Worm (Caenorhabditis elegans) whole organism, L4/young adult: Measurements from ENCODE around the gene T20G5.13.

Source experiments
- W03F9.2 ChIP-seq: fragments of 150-350 bp; optimal IDR thresholded peaks from 2 replicates; lab custom pipeline; 2014; ENCODE audit warnings: missing biosample characterization, missing genetic modification characterization
- him-1 ChIP-seq: sonication (generic microtip); optimal IDR thresholded peaks from 2 replicates; lab custom pipeline; 2016; ENCODE audit warnings: missing genotype, missing genetic modification reagents, missing genetic modification characterization, missing compliant biosample characterization

DNA sequence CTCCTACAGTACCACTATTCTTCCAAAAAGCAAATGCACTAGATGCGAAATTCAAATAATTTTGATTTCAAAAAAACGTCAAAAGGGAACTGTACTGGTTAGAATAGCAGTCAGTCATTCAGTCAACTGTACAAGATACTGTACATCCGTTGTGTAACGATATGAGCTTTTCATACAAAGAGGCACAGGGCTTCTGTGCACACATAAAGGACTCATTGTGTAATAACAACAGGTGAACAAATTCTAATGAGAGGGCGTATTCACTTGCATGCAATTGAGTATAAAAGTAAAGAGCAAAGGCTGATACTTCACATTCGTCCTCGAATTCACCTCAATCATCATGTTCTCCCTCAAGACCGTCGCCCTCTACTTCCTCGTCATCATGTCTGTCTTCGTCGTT lies 3.7 kb downstream of the T20G5.13 start, which contains the start of gene dod-6:
- TF ChIP-seq him-1 (no peak), W03F9.2 (tag; lab: Kevin White, UChicago) (no peak)
